Fruit fly (Drosophila melanogaster) whole organism, embryonic: Measurements from ENCODE around the gene Charon.
A peak's percentile ranks its signal among the peaks of the same experiment; 100 is the strongest.

Source experiments
- cas ChIP-seq: fragments of 200-800 bp; sonication (Bioruptor generic); IDR thresholded peaks from 2 replicates; pipeline ENCODE4 v1.3.6; 2022; ENCODE audit warnings: missing biosample characterization, missing genetic modification characterization
- kay ChIP-seq: fragments of 200-800 bp; sonication (Bioruptor generic); optimal IDR thresholded peaks from 2 replicates; lab custom pipeline; 2016; ENCODE audit warnings: missing biosample characterization, missing genetic modification characterization
- lab ChIP-seq: fragments of 200-800 bp; sonication (Bioruptor generic); optimal IDR thresholded peaks from 3 replicates; lab custom pipeline; 2017; ENCODE audit warnings: missing biosample characterization, missing genetic modification characterization, mild to moderate bottlenecking, moderate library complexity, missing genetic modification reagents
- maf-S ChIP-seq: fragments of 200-800 bp; sonication (Bioruptor generic); optimal IDR thresholded peaks from 2 replicates; lab custom pipeline; 2016; ENCODE audit warnings: missing biosample characterization, missing genetic modification characterization
- psq ChIP-seq: fragments of 200-800 bp; sonication (Bioruptor generic); optimal IDR thresholded peaks from 2 replicates; lab custom pipeline; 2017; ENCODE audit warnings: missing biosample characterization, missing genetic modification characterization

DNA sequence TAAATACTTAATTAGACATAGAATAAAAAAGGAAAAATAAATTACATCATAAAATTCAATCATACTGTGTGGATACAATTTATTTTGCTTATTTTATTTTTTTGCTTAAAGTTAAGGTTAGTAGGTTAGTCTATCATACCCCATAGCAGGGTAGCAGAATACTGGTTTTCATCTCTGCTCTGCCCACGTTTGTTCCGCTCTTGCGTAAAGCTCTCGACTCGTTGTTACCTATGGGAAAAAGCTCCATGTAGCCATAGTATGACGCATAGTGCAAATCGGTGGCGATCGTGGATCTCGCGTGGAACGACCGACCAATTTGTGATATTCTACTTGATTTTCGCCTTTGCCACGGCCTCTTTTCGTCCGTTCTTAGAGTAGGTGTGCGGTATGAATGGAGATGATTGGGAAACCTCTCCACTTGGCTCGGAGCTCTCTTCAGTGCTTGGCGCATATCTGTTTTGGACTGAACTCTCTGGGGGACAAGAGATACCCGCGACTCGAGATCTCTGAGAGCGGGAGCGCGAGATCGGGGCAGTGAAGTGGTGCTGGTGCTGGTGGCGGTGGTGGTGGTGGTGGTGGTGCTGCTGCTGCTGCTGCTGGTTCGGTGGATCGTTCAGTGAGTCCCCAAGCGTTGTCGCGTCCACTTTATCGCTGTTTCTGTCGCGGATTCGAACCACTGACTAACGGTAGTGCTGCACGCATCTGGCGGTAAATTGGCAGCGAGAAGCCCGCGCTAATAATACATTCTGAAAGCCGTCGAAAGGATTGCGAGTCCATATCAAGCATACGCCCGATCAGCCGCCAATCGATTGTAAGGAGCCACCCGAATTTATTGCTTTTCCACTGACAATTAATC, 13.3 kb upstream of the Charon start, which contains the start of gene CG5001:
- TF ChIP-seq kay: peak; percentile 93
- TF ChIP-seq lab (GFP tag; lab: Kevin White, UChicago): peak; percentile 94
- peak; percentile 48 for TF ChIP-seq maf-S (GFP tag; lab: Kevin White, UChicago)
- TF ChIP-seq psq (GFP tag; lab: Kevin White, UChicago): peak; percentile 59
- TF ChIP-seq cas (GFP tag; lab: Robert Waterston, UW): peak; percentile 81; the same call in 1 of the 2 replicates
